Worm (Caenorhabditis elegans): ENCODE data around the gene R07E5.17.
A peak's percentile ranks its signal among the peaks of the same experiment; 100 is the strongest.

R07E5.17 gene

ce11 chrIII:4426711-4427218 lies 22.5 kb upstream of the R07E5.17 start:
- TF ChIP-seq tbx-8 (GFP tag; optimal IDR thresholded peaks at IDR 0.05) (peak; percentile 42), drap-1 (GFP tag; optimal IDR thresholded peaks at IDR 0.05) (peak; percentile 73), lin-32 (GFP tag; optimal IDR thresholded peaks at IDR 0.05) (peak; percentile 62), M03D4.4 (tag; optimal IDR thresholded peaks at IDR 0.05) (peak; percentile 62), cnd-1 (tag; optimal IDR thresholded peaks at IDR 0.05) (peak; percentile 75), ceh-83 (GFP tag; optimal IDR thresholded peaks at IDR 0.05) (peak; percentile 84), sptf-1 (tag; optimal IDR thresholded peaks at IDR 0.05) (peak; percentile 82), mls-2 (tag; optimal IDR thresholded peaks at IDR 0.05) (peak; percentile 79), ceh-43 (GFP tag; optimal IDR thresholded peaks at IDR 0.05) (peak; percentile 70), unc-120 (tag; optimal IDR thresholded peaks at IDR 0.05; ENCODE audit: poor library complexity, severe bottlenecking) (peak; percentile 60), bed-3 (GFP tag; optimal IDR thresholded peaks at IDR 0.05) (peak; percentile 52), sem-2 (GFP tag; optimal IDR thresholded peaks at IDR 0.05) (peak; percentile 59), flh-1 (GFP tag; optimal IDR thresholded peaks at IDR 0.05) (peak; percentile 28)

ce11 chrIII:4419117-4419978 lies 15.1 kb upstream of the R07E5.17 start, which contains the start of the genes R07E5.7 and cku-80:
TSS of gene R07E5.7 (minus strand) at chrIII:4419167.
TSS of gene cku-80 (plus strand) at chrIII:4419848.
- TF ChIP-seq lsy-2 (tag; optimal IDR thresholded peaks at IDR 0.05) = peak; percentile 71
- TF ChIP-seq ces-1 (GFP tag; optimal IDR thresholded peaks at IDR 0.05) = peak; percentile 30
- no peak for TF ChIP-seq elt-3 (tag; optimal IDR thresholded peaks at IDR 0.05)
- no peak for TF ChIP-seq unc-62 (GFP tag; optimal IDR thresholded peaks at IDR 0.05)
- TF ChIP-seq mep-1 (tag; optimal IDR thresholded peaks at IDR 0.05) = peak; percentile 52
- peak; percentile 48 for TF ChIP-seq ceh-83 (GFP tag; optimal IDR thresholded peaks at IDR 0.05)
- peak; percentile 40 for TF ChIP-seq nhr-237 (tag; optimal IDR thresholded peaks at IDR 0.05)
- peak; percentile 6 for TF ChIP-seq M03D4.4 (tag; optimal IDR thresholded peaks at IDR 0.05)
- TF ChIP-seq ham-2 (GFP tag; optimal IDR thresholded peaks at IDR 0.05) = no peak

- TF ChIP-seq hlh-1 (tag; optimal IDR thresholded peaks at IDR 0.05) = no peak
- no peak for TF ChIP-seq unc-120 (tag; optimal IDR thresholded peaks at IDR 0.05; ENCODE audit: poor library complexity, severe bottlenecking)
- TF ChIP-seq drap-1 (GFP tag; optimal IDR thresholded peaks at IDR 0.05) = no peak
- no peak for TF ChIP-seq zip-8 (tag; optimal IDR thresholded peaks at IDR 0.05)
- TF ChIP-seq sptf-1 (tag; optimal IDR thresholded peaks at IDR 0.05) = no peak
- TF ChIP-seq unc-39 (tag; optimal IDR thresholded peaks at IDR 0.05) = no peak
- no peak for TF ChIP-seq blmp-1 (tag; optimal IDR thresholded peaks at IDR 0.05)
Measured at ce11 chrIII:4417956-4418355, 13.7 kb upstream of the R07E5.17 start, which contains the start of the genes R07E5.19 and pdcd-2. TSS of gene R07E5.19 (minus strand) at chrIII:4418056. TSS of gene pdcd-2 (minus strand) at chrIII:4418057.

ce11 chrIII:4415135-4415534 lies 10.9 kb upstream of the R07E5.17 start, which contains the start of gene R07E5.11:
TSS of gene R07E5.11 (minus strand) at chrIII:4415235.
- no peak for TF ChIP-seq unc-62 (GFP tag; optimal IDR thresholded peaks at IDR 0.05)
- no peak for TF ChIP-seq nhr-76 (tag; optimal IDR thresholded peaks at IDR 0.05)
- no peak for TF ChIP-seq nhr-237 (tag; optimal IDR thresholded peaks at IDR 0.05)
- no peak for TF ChIP-seq lin-32 (GFP tag; optimal IDR thresholded peaks at IDR 0.05)
- TF ChIP-seq nhr-12 (tag; optimal IDR thresholded peaks at IDR 0.05) = no peak
- no peak for TF ChIP-seq nhr-2 (tag; optimal IDR thresholded peaks at IDR 0.05)
- no peak for TF ChIP-seq snpc-4 (tag; optimal IDR thresholded peaks at IDR 0.05)
- TF ChIP-seq mls-2 (tag; optimal IDR thresholded peaks at IDR 0.05) = no peak
- no peak for TF ChIP-seq tbx-8 (GFP tag; optimal IDR thresholded peaks at IDR 0.05)
- no peak for TF ChIP-seq sptf-1 (tag; optimal IDR thresholded peaks at IDR 0.05)
- TF ChIP-seq M03D4.4 (tag; optimal IDR thresholded peaks at IDR 0.05) = no peak
- TF ChIP-seq ztf-11 (tag; optimal IDR thresholded peaks at IDR 0.05) = no peak
- no peak for TF ChIP-seq lsy-2 (tag; optimal IDR thresholded peaks at IDR 0.05)
- TF ChIP-seq sem-2 (GFP tag; optimal IDR thresholded peaks at IDR 0.05) = no peak
- TF ChIP-seq flh-1 (GFP tag; optimal IDR thresholded peaks at IDR 0.05) = no peak
- no peak for TF ChIP-seq ceh-43 (GFP tag; optimal IDR thresholded peaks at IDR 0.05)
- no peak for TF ChIP-seq mep-1 (tag; optimal IDR thresholded peaks at IDR 0.05)

- peak; percentile 54 for TF ChIP-seq sem-2 (GFP tag; optimal IDR thresholded peaks at IDR 0.05)
- TF ChIP-seq M03D4.4 (tag; optimal IDR thresholded peaks at IDR 0.05) = peak; percentile 46
- TF ChIP-seq bed-3 (GFP tag; optimal IDR thresholded peaks at IDR 0.05) = peak; percentile 30
- peak; percentile 64 for TF ChIP-seq drap-1 (GFP tag; optimal IDR thresholded peaks at IDR 0.05)
- peak; percentile 7 for TF ChIP-seq unc-120 (tag; optimal IDR thresholded peaks at IDR 0.05; ENCODE audit: poor library complexity, severe bottlenecking)
- TF ChIP-seq sptf-1 (tag; optimal IDR thresholded peaks at IDR 0.05) = peak; percentile 61
- peak; percentile 7 for TF ChIP-seq ham-2 (GFP tag; optimal IDR thresholded peaks at IDR 0.05)
- peak; percentile 62 for TF ChIP-seq cnd-1 (tag; optimal IDR thresholded peaks at IDR 0.05)
- peak; percentile 12 for TF ChIP-seq ces-1 (GFP tag; optimal IDR thresholded peaks at IDR 0.05)
- peak; percentile 18 for TF ChIP-seq lsy-2 (tag; optimal IDR thresholded peaks at IDR 0.05)
- TF ChIP-seq mls-2 (tag; optimal IDR thresholded peaks at IDR 0.05) = peak; percentile 20
Measured at ce11 chrIII:4414041-4414440, 9.8 kb upstream of the R07E5.17 start.

All from whole organism, mixed stage, embryonic.